Worm (Caenorhabditis elegans) whole organism, young adult: ENCODE measurements around the gene mett-10.

Source experiments
- B0019.2 ChIP-seq: fragments of 200-800 bp; sonication (Bioruptor generic); conservative IDR thresholded peaks from 2 replicates; pipeline ENCODE4 v1.3.6; 2022; ENCODE audit warnings: missing genetic modification reagents, missing genetic modification characterization, missing compliant biosample characterization
- B0261.1 ChIP-seq: sonication (generic microtip); optimal IDR thresholded peaks from 2 replicates; lab custom pipeline; 2016; ENCODE audit warnings: mild to moderate bottlenecking, missing genetic modification characterization, moderate library complexity, missing compliant biosample characterization
- B0336.3 ChIP-seq: fragments of 200-800 bp; sonication (Bioruptor generic); IDR thresholded peaks from 2 replicates; pipeline ENCODE4 v1.3.6; 2022; ENCODE audit warnings: missing genetic modification characterization, missing compliant biosample characterization
- D2030.7 ChIP-seq: fragments of 200-800 bp; sonication (Bioruptor generic); IDR thresholded peaks from 2 replicates; pipeline ENCODE4 v1.3.6; 2022; ENCODE audit warnings: missing genetic modification reagents, missing genetic modification characterization, missing compliant biosample characterization
- F22D6.2 ChIP-seq: sonication (generic microtip); optimal IDR thresholded peaks from 2 replicates; lab custom pipeline; 2016; ENCODE audit warnings: mild to moderate bottlenecking, missing genetic modification characterization, missing compliant biosample characterization
- F55B11.4 ChIP-seq: sonication (generic microtip); optimal IDR thresholded peaks from 2 replicates; lab custom pipeline; 2016; ENCODE audit warnings: missing compliant biosample characterization, missing genetic modification characterization, borderline replicate concordance; ENCODE audit not compliant: insufficient read depth
- Y53F4B.3 ChIP-seq: fragments of 200-800 bp; sonication (Bioruptor generic); IDR thresholded peaks from 2 replicates; pipeline ENCODE4 v1.3.6; 2022; ENCODE audit warnings: missing genetic modification reagents, missing genetic modification characterization, missing compliant biosample characterization
- Y53G8AR.9 ChIP-seq: fragments of 200-800 bp; sonication (Bioruptor generic); conservative IDR thresholded peaks from 2 replicates; pipeline ENCODE4 v1.3.6; 2022; ENCODE audit warnings: missing genetic modification reagents, missing genetic modification characterization, missing compliant biosample characterization
- Y95B8A.8 ChIP-seq: fragments of 200-800 bp; sonication (Bioruptor generic); IDR thresholded peaks from 2 replicates; pipeline ENCODE4 v1.3.6; 2022; ENCODE audit warnings: missing genetic modification reagents, missing genetic modification characterization, missing compliant biosample characterization
- ZK185.1 ChIP-seq: sonication (generic microtip); optimal IDR thresholded peaks from 2 replicates; lab custom pipeline; 2016; ENCODE audit warnings: mild to moderate bottlenecking, missing genetic modification characterization, missing compliant biosample characterization; ENCODE audit not compliant: poor library complexity, severe bottlenecking
- aptf-2 ChIP-seq: fragments of 200-800 bp; sonication (Bioruptor generic); conservative IDR thresholded peaks from 2 replicates; pipeline ENCODE4 v1.3.6; 2022; ENCODE audit warnings: missing genetic modification reagents, missing genetic modification characterization, missing compliant biosample characterization
- aptf-3 ChIP-seq: fragments of 200-800 bp; sonication (Bioruptor generic); IDR thresholded peaks from 2 replicates; pipeline ENCODE4 v1.3.6; 2022; ENCODE audit warnings: missing genetic modification characterization, missing compliant biosample characterization
- athp-1 ChIP-seq: sonication (generic microtip); optimal IDR thresholded peaks from 2 replicates; lab custom pipeline; 2017; ENCODE audit warnings: mild to moderate bottlenecking, missing genetic modification characterization, missing compliant biosample characterization
- attf-3 ChIP-seq: fragments of 200-800 bp; sonication (Bioruptor generic); conservative IDR thresholded peaks from 2 replicates; pipeline ENCODE4 v1.3.6; 2022; ENCODE audit warnings: missing genetic modification reagents, missing genetic modification characterization, missing compliant biosample characterization
- attf-6 ChIP-seq: fragments of 200-800 bp; sonication (Bioruptor generic); IDR thresholded peaks from 2 replicates; pipeline ENCODE4 v1.3.6; 2022; ENCODE audit warnings: missing genetic modification reagents, missing genetic modification characterization, missing compliant biosample characterization
- cebp-2 ChIP-seq: fragments of 200-800 bp; sonication (Bioruptor generic); IDR thresholded peaks from 2 replicates; pipeline ENCODE4 v1.3.6; 2022; ENCODE audit warnings: missing genetic modification characterization, missing compliant biosample characterization
- ceh-100 ChIP-seq: fragments of 200-800 bp; sonication (Bioruptor generic); IDR thresholded peaks from 2 replicates; pipeline ENCODE4 v1.3.6; 2022; ENCODE audit warnings: missing genetic modification reagents, missing genetic modification characterization, missing compliant biosample characterization
- ceh-91 ChIP-seq: fragments of 200-800 bp; sonication (Bioruptor generic); IDR thresholded peaks from 2 replicates; pipeline ENCODE4 v1.3.6; 2022; ENCODE audit warnings: missing genetic modification reagents, missing genetic modification characterization, missing compliant biosample characterization
- die-1 ChIP-seq: sonication (generic microtip); optimal IDR thresholded peaks from 2 replicates; lab custom pipeline; 2016; ENCODE audit warnings: missing genotype, mild to moderate bottlenecking, missing genetic modification characterization, missing compliant biosample characterization
- egl-44 ChIP-seq: fragments of 200-800 bp; sonication (Bioruptor generic); IDR thresholded peaks from 2 replicates; pipeline ENCODE4 v1.3.6; 2022; ENCODE audit warnings: missing genetic modification reagents, missing genetic modification characterization, missing compliant biosample characterization
- egrh-3 ChIP-seq: fragments of 200-800 bp; sonication (Bioruptor generic); IDR thresholded peaks from 2 replicates; pipeline ENCODE4 v1.3.6; 2022; ENCODE audit warnings: missing genetic modification reagents, missing genetic modification characterization, missing compliant biosample characterization
- ets-4 ChIP-seq: fragments of 200-800 bp; sonication (Bioruptor generic); optimal IDR thresholded peaks from 2 replicates; lab custom pipeline; 2018; ENCODE audit warnings: mild to moderate bottlenecking, missing genetic modification characterization, missing compliant biosample characterization
- hlh-12 ChIP-seq: sonication (generic microtip); optimal IDR thresholded peaks from 2 replicates; lab custom pipeline; 2016; ENCODE audit warnings: missing genetic modification characterization, missing compliant biosample characterization
- hlh-26 ChIP-seq: fragments of 200-800 bp; sonication (Bioruptor generic); conservative IDR thresholded peaks from 2 replicates; pipeline ENCODE4 v1.3.6; 2022; ENCODE audit warnings: missing genetic modification reagents, missing genetic modification characterization, missing compliant biosample characterization
- hmg-20 ChIP-seq: fragments of 200-800 bp; sonication (Bioruptor generic); IDR thresholded peaks from 2 replicates; pipeline ENCODE4 v1.3.6; 2022; ENCODE audit warnings: missing genetic modification reagents, missing genetic modification characterization, missing compliant biosample characterization
- hsf-1 ChIP-seq: fragments of 200-800 bp; sonication (Bioruptor generic); IDR thresholded peaks from 2 replicates; pipeline ENCODE4 v1.3.6; 2022; ENCODE audit warnings: missing genetic modification reagents, missing genetic modification characterization, missing compliant biosample characterization
- lin-35 ChIP-seq, 3 experiments: fragments of 150-350 bp in 2 of 3; sonication (generic microtip) in 1 of 3; optimal IDR thresholded peaks; 2 replicates each; lab custom pipeline; 2014 to 2018; ENCODE audit warnings: missing biosample characterization in 3 of 3, missing genetic modification characterization in 3 of 3, missing genetic modification reagents in 3 of 3
- lin-54 ChIP-seq: fragments of 200-800 bp; sonication (Bioruptor generic); optimal IDR thresholded peaks from 2 replicates; lab custom pipeline; 2018; ENCODE audit warnings: mild to moderate bottlenecking, missing genetic modification characterization, missing compliant biosample characterization
- madf-3 ChIP-seq: fragments of 200-800 bp; sonication (Bioruptor generic); IDR thresholded peaks from 2 replicates; pipeline ENCODE4 v1.3.6; 2022; ENCODE audit warnings: missing genetic modification reagents, missing genetic modification characterization, missing compliant biosample characterization
- madf-6 ChIP-seq: fragments of 200-800 bp; sonication (Bioruptor generic); IDR thresholded peaks from 2 replicates; pipeline ENCODE4 v1.3.6; 2022; ENCODE audit warnings: missing genetic modification reagents, missing genetic modification characterization, missing compliant biosample characterization
- mel-28 ChIP-seq: sonication (generic microtip); optimal IDR thresholded peaks from 2 replicates; lab custom pipeline; 2016; ENCODE audit warnings: borderline replicate concordance, mild to moderate bottlenecking, missing genetic modification characterization, missing compliant biosample characterization
- nfya-2 ChIP-seq: fragments of 200-800 bp; sonication (Bioruptor generic); IDR thresholded peaks from 2 replicates; pipeline ENCODE4 v1.3.6; 2022; ENCODE audit warnings: missing genetic modification reagents, missing genetic modification characterization, missing compliant biosample characterization
- nhr-179 ChIP-seq: sonication (generic microtip); optimal IDR thresholded peaks from 2 replicates; lab custom pipeline; 2016; ENCODE audit warnings: mild to moderate bottlenecking, missing genetic modification characterization, missing compliant biosample characterization
- rcor-1 ChIP-seq: fragments of 200-800 bp; sonication (Bioruptor generic); IDR thresholded peaks from 2 replicates; pipeline ENCODE4 v1.3.6; 2022; ENCODE audit warnings: missing genetic modification reagents, missing genetic modification characterization, missing compliant biosample characterization
- snpc-1.1 ChIP-seq: sonication (generic microtip); optimal IDR thresholded peaks from 2 replicates; lab custom pipeline; 2017; ENCODE audit warnings: missing genetic modification characterization, mild to moderate bottlenecking, missing compliant biosample characterization, antibody characterized with exemption, moderate library complexity, missing genotype, missing genetic modification reagents; ENCODE audit not compliant: insufficient read depth
- snpc-4 ChIP-seq, 5 experiments: fragments of 150-350 bp in 1 of 5; sonication (generic microtip) in 4 of 5; optimal IDR thresholded peaks; 2 replicates each; lab custom pipeline; 2014 to 2018; ENCODE audit warnings: missing genetic modification characterization in 5 of 5, missing biosample characterization in 3 of 5, antibody characterized with exemption in 2 of 5, mild to moderate bottlenecking in 2 of 5, missing compliant biosample characterization in 2 of 5, missing genotype in 2 of 5, moderate library complexity in 2 of 5, missing genetic modification reagents in 1 of 5
- tbp1 ChIP-seq: fragments of 200-800 bp; sonication (Bioruptor generic); optimal IDR thresholded peaks from 2 replicates; lab custom pipeline; 2018; ENCODE audit warnings: mild to moderate bottlenecking, missing genetic modification characterization, missing compliant biosample characterization
- tlf-1 ChIP-seq: fragments of 200-800 bp; sonication (Bioruptor generic); optimal IDR thresholded peaks from 2 replicates; lab custom pipeline; 2018; ENCODE audit warnings: mild to moderate bottlenecking, missing genetic modification characterization, missing compliant biosample characterization
- unc-130 ChIP-seq: sonication (generic microtip); optimal IDR thresholded peaks from 2 replicates; lab custom pipeline; 2016; ENCODE audit warnings: missing genetic modification reagents, missing genetic modification characterization, missing compliant biosample characterization
- unc-62 ChIP-seq: fragments of 150-350 bp; optimal IDR thresholded peaks from 2 replicates; lab custom pipeline; 2014; ENCODE audit warnings: missing biosample characterization, missing genetic modification reagents, missing genetic modification characterization
- ztf-22 ChIP-seq: fragments of 200-800 bp; sonication (Bioruptor generic); optimal IDR thresholded peaks from 2 replicates; lab custom pipeline; 2018; ENCODE audit warnings: mild to moderate bottlenecking, missing genetic modification characterization, moderate library complexity, missing compliant biosample characterization
- ztf-26 ChIP-seq: sonication (generic microtip); optimal IDR thresholded peaks from 2 replicates; lab custom pipeline; 2017; ENCODE audit warnings: missing genetic modification characterization, missing compliant biosample characterization
- ztf-3 ChIP-seq: fragments of 200-800 bp; sonication (Bioruptor generic); optimal IDR thresholded peaks from 2 replicates; lab custom pipeline; 2018; ENCODE audit warnings: mild to moderate bottlenecking, missing genetic modification characterization, missing compliant biosample characterization

The mett-10 gene

ce11 chrIII:10123586-10124233, 8.9 kb downstream of the mett-10 start, which contains the start of gene ttll-4 (continued):
- TF ChIP-seq rcor-1 (peak; percentile 63; the same call in 1 of the 2 replicates), attf-3 (GFP tag; lab: Robert Waterston, UW) (peak; percentile 48; the same call in 1 of the 2 replicates), ztf-22 (no peak), egl-44 (GFP tag; lab: Robert Waterston, UW) (0 out of 2 replicates have a peak, but pooled peaks have one; percentile 16), B0019.2 (GFP tag; lab: Robert Waterston, UW) (peak; percentile 56; the same call in 1 of the 2 replicates), attf-6 (0 out of 2 replicates have a peak, but pooled peaks have one; percentile 11), ztf-3 (GFP tag; lab: Kevin White, UChicago) (no peak), unc-130 (GFP tag; lab: Kevin White, UChicago) (peak; percentile 23), lin-35 (GFP tag; optimal IDR thresholded peaks at IDR 0.05; lab: Kevin White, UChicago) (peak in 1 of 3 experiments; percentile 31), hsf-1 (no peak), nhr-179 (tag; lab: Kevin White, UChicago) (no peak), ets-4 (GFP tag; lab: Kevin White, UChicago) (no peak), unc-62 (GFP tag; lab: Kevin White, UChicago) (no peak), F55B11.4 (tag; lab: Kevin White, UChicago) (no peak), madf-6 (GFP tag; lab: Robert Waterston, UW) (peak; percentile 59), tbp1 (GFP tag; lab: Kevin White, UChicago) (no peak), ZK185.1 (tag; lab: Kevin White, UChicago) (no peak), Y53G8AR.9 (GFP tag; lab: Robert Waterston, UW) (no peak), snpc-4 (GFP tag; optimal IDR thresholded peaks at IDR 0.05; lab: Kevin White, UChicago) (peak; percentile 19), snpc-4 (tag; optimal IDR thresholded peaks at IDR 0.05; lab: Kevin White, UChicago) (no peak), Y95B8A.8 (GFP tag; lab: Robert Waterston, UW) (peak; percentile 31; the same call in 1 of the 2 replicates), cebp-2 (no peak), hmg-20 (GFP tag; lab: Robert Waterston, UW) (0 out of 2 replicates have a peak, but pooled peaks have one; percentile 23), tlf-1 (GFP tag; lab: Kevin White, UChicago) (no peak), aptf-2 (GFP tag; lab: Robert Waterston, UW) (no peak), B0336.3 (GFP tag; lab: Robert Waterston, UW) (no peak), hlh-26 (GFP tag; lab: Robert Waterston, UW) (no peak), snpc-1.1 (tag; lab: Kevin White, UChicago) (no peak), aptf-3 (GFP tag; lab: Robert Waterston, UW) (no peak), nfya-2 (GFP tag; lab: Robert Waterston, UW) (no peak), B0261.1 (tag; lab: Kevin White, UChicago) (no peak)

ce11 chrIII:10126375-10126774, 11.5 kb downstream of the mett-10 start:
- TF ChIP-seq lin-54 (GFP tag; lab: Kevin White, UChicago) (no peak), ceh-91 (no peak), F22D6.2 (tag; lab: Kevin White, UChicago) (no peak), B0019.2 (GFP tag; lab: Robert Waterston, UW) (no peak), ztf-26 (tag; lab: Kevin White, UChicago) (no peak), F55B11.4 (tag; lab: Kevin White, UChicago) (no peak), die-1 (tag; lab: Kevin White, UChicago) (no peak), D2030.7 (GFP tag; lab: Robert Waterston, UW) (no peak), athp-1 (tag; lab: Kevin White, UChicago) (no peak), madf-3 (no peak), ceh-100 (GFP tag; lab: Robert Waterston, UW) (no peak), Y53F4B.3 (GFP tag; lab: Robert Waterston, UW) (no peak), hlh-12 (tag; lab: Kevin White, UChicago) (no peak), egrh-3 (GFP tag; lab: Robert Waterston, UW) (no peak), mel-28 (tag; lab: Kevin White, UChicago) (no peak)
- TF ChIP-seq, all 124 proteins: peak for 0
